Fruit fly (Drosophila melanogaster) whole organism, embryonic: ENCODE measurements around the gene CG7294.

Experiments used
- Abd-B ChIP-seq: fragments of 200-800 bp; sonication (Bioruptor generic); optimal IDR thresholded peaks from 2 replicates; lab custom pipeline; 2018; ENCODE audit warnings: missing biosample characterization, mild to moderate bottlenecking, missing genetic modification characterization, moderate library complexity
- Aef1 ChIP-seq: fragments of 200-800 bp; sonication (Bioruptor generic); IDR thresholded peaks from 3 replicates; pipeline ENCODE4 v1.3.6; 2022; ENCODE audit warnings: missing biosample characterization, missing genetic modification characterization
- CG10274 ChIP-seq: fragments of 200-800 bp; sonication (Bioruptor generic); optimal IDR thresholded peaks from 3 replicates; lab custom pipeline; 2017; ENCODE audit warnings: missing biosample characterization, mild to moderate bottlenecking, missing genetic modification characterization
- CG11456 ChIP-seq: fragments of 200-800 bp; sonication (Bioruptor generic); IDR thresholded peaks from 3 replicates; pipeline ENCODE4 v1.3.6; 2022; ENCODE audit warnings: missing biosample characterization, missing genetic modification characterization
- CG12219 ChIP-seq: fragments of 200-800 bp; sonication (Bioruptor generic); optimal IDR thresholded peaks from 3 replicates; lab custom pipeline; 2018; ENCODE audit warnings: missing biosample characterization, mild to moderate bottlenecking, missing genetic modification characterization
- CG12299 ChIP-seq: fragments of 200-800 bp; sonication (Bioruptor generic); optimal IDR thresholded peaks from 2 replicates; lab custom pipeline; 2018; ENCODE audit warnings: missing biosample characterization, mild to moderate bottlenecking, missing genetic modification characterization
- CG12659 ChIP-seq: fragments of 200-800 bp; sonication (Bioruptor generic); optimal IDR thresholded peaks from 3 replicates; lab custom pipeline; 2017; ENCODE audit warnings: mild to moderate bottlenecking, missing biosample characterization, missing genetic modification reagents, missing genetic modification characterization
- CG14014 ChIP-seq: fragments of 200-800 bp; sonication (Bioruptor generic); IDR thresholded peaks from 2 replicates; pipeline ENCODE4 v1.3.6; 2022; ENCODE audit warnings: missing biosample characterization, missing genetic modification characterization
- CG15011 ChIP-seq: fragments of 200-800 bp; sonication (Bioruptor generic); optimal IDR thresholded peaks from 3 replicates; lab custom pipeline; 2018; ENCODE audit warnings: missing biosample characterization, mild to moderate bottlenecking, missing genetic modification characterization
- CG15269 ChIP-seq: fragments of 200-800 bp; sonication (Bioruptor generic); optimal IDR thresholded peaks from 2 replicates; lab custom pipeline; 2018; ENCODE audit warnings: missing biosample characterization, mild to moderate bottlenecking, missing genetic modification characterization, moderate library complexity
- CG17829 ChIP-seq: fragments of 200-800 bp; optimal IDR thresholded peaks from 2 replicates; lab custom pipeline; 2019; ENCODE audit warnings: missing biosample characterization, mild to moderate bottlenecking, missing genetic modification characterization, moderate library complexity
- CG17912 ChIP-seq: fragments of 200-800 bp; sonication (Bioruptor generic); optimal IDR thresholded peaks from 2 replicates; lab custom pipeline; 2018; ENCODE audit warnings: missing biosample characterization, mild to moderate bottlenecking, missing genetic modification characterization
- CG1832 ChIP-seq: fragments of 200-800 bp; sonication (Bioruptor generic); optimal IDR thresholded peaks from 2 replicates; lab custom pipeline; 2017; ENCODE audit warnings: missing biosample characterization, mild to moderate bottlenecking, missing genetic modification characterization, inconsistent platforms
- CG2202 ChIP-seq: fragments of 200-800 bp; sonication (Bioruptor generic); optimal IDR thresholded peaks from 2 replicates; lab custom pipeline; 2018; ENCODE audit warnings: missing biosample characterization, mild to moderate bottlenecking, missing genetic modification characterization
- CG31224 ChIP-seq: fragments of 200-800 bp; sonication (Bioruptor generic); IDR thresholded peaks from 2 replicates; pipeline ENCODE4 v1.3.6; 2022; ENCODE audit warnings: missing biosample characterization, missing genetic modification characterization
- CG3281 ChIP-seq: fragments of 200-800 bp; sonication (Bioruptor generic); optimal IDR thresholded peaks from 3 replicates; lab custom pipeline; 2017; ENCODE audit warnings: missing biosample characterization, mild to moderate bottlenecking, missing genetic modification characterization
- CG3726 ChIP-seq: fragments of 200-800 bp; sonication (Bioruptor generic); IDR thresholded peaks from 3 replicates; pipeline ENCODE4, ENCODE4 v1.3.6; 2022; ENCODE audit warnings: missing biosample characterization, missing genetic modification characterization
- CG4404 ChIP-seq: fragments of 200-800 bp; sonication (Bioruptor generic); IDR thresholded peaks from 2 replicates; pipeline ENCODE4 v1.3.6; 2022; ENCODE audit warnings: missing biosample characterization, missing genetic modification characterization
- CG6254 ChIP-seq: fragments of 200-800 bp; sonication (Bioruptor generic); optimal IDR thresholded peaks from 3 replicates; lab custom pipeline; 2017; ENCODE audit warnings: mild to moderate bottlenecking, missing biosample characterization, missing genetic modification reagents, missing genetic modification characterization
- CG6689 ChIP-seq: fragments of 200-800 bp; sonication (Bioruptor generic); IDR thresholded peaks from 2 replicates; pipeline ENCODE4 v1.3.6; 2022; ENCODE audit warnings: missing biosample characterization, missing genetic modification characterization
- CG6791 ChIP-seq: fragments of 200-800 bp; sonication (Bioruptor generic); IDR thresholded peaks from 3 replicates; pipeline ENCODE4 v1.3.6; 2022; ENCODE audit warnings: missing biosample characterization, missing genetic modification characterization; ENCODE audit not compliant: partially characterized antibody
- CG7786 ChIP-seq: fragments of 200-800 bp; sonication (Bioruptor generic); optimal IDR thresholded peaks from 2 replicates; lab custom pipeline; 2016; ENCODE audit warnings: missing biosample characterization, missing genetic modification characterization
- CG7987 ChIP-seq: fragments of 200-800 bp; sonication (Bioruptor generic); optimal IDR thresholded peaks from 2 replicates; lab custom pipeline; 2018; ENCODE audit warnings: missing biosample characterization, mild to moderate bottlenecking, missing genetic modification characterization, moderate library complexity
- CG8359 ChIP-seq: fragments of 200-800 bp; sonication (Bioruptor generic); optimal IDR thresholded peaks from 2 replicates; lab custom pipeline; 2017; ENCODE audit warnings: missing biosample characterization, mild to moderate bottlenecking, missing genetic modification characterization, borderline replicate concordance
- CG8388 ChIP-seq: fragments of 200-800 bp; sonication (Bioruptor generic); optimal IDR thresholded peaks from 2 replicates; lab custom pipeline; 2019; ENCODE audit warnings: missing biosample characterization, mild to moderate bottlenecking, missing genetic modification characterization, moderate library complexity
- CG8765 ChIP-seq: fragments of 200-800 bp; sonication (Bioruptor generic); IDR thresholded peaks from 2 replicates; pipeline ENCODE4 v1.3.6; 2022; ENCODE audit warnings: missing biosample characterization, missing genetic modification characterization
- CG8944 ChIP-seq: fragments of 200-800 bp; sonication (Bioruptor generic); optimal IDR thresholded peaks from 3 replicates; lab custom pipeline; 2016; ENCODE audit warnings: missing biosample characterization, missing genetic modification characterization
- CHES-1-like ChIP-seq: fragments of 200-800 bp; sonication (Bioruptor generic); optimal IDR thresholded peaks from 2 replicates; lab custom pipeline; 2016; ENCODE audit warnings: missing biosample characterization, missing genetic modification characterization
- Dek ChIP-seq: fragments of 200-800 bp; sonication (Bioruptor generic); optimal IDR thresholded peaks from 3 replicates; lab custom pipeline; 2019; ENCODE audit warnings: missing biosample characterization, mild to moderate bottlenecking, missing genetic modification characterization, moderate library complexity
- E2f1 ChIP-seq: fragments of 200-800 bp; sonication (Bioruptor generic); IDR thresholded peaks from 2 replicates; pipeline ENCODE4 v1.3.6; 2022; ENCODE audit warnings: missing biosample characterization, missing genetic modification characterization
- ERR ChIP-seq: fragments of 200-800 bp; sonication (Bioruptor generic); optimal IDR thresholded peaks from 2 replicates; lab custom pipeline; 2016; ENCODE audit warnings: missing biosample characterization, missing genetic modification characterization
- Ets97D ChIP-seq: fragments of 200-800 bp; sonication (Bioruptor generic); optimal IDR thresholded peaks from 3 replicates; lab custom pipeline; 2016; ENCODE audit warnings: missing biosample characterization, missing genetic modification characterization
- Hr51 ChIP-seq, 2 experiments: fragments of 200-800 bp; sonication (Bioruptor generic); optimal IDR thresholded peaks; 2 replicates in 1 of 2; 3 replicates in 1 of 2; lab custom pipeline; 2016 to 2018; ENCODE audit warnings: missing biosample characterization in 2 of 2, missing genetic modification characterization in 2 of 2, mild to moderate bottlenecking in 1 of 2, moderate library complexity in 1 of 2
- MESR4 ChIP-seq: fragments of 200-800 bp; sonication (Bioruptor generic); optimal IDR thresholded peaks from 2 replicates; lab custom pipeline; 2018; ENCODE audit warnings: missing biosample characterization, mild to moderate bottlenecking, missing genetic modification characterization, moderate library complexity
- NC2β ChIP-seq: fragments of 200-800 bp; sonication (Bioruptor generic); optimal IDR thresholded peaks from 2 replicates; lab custom pipeline; 2016; ENCODE audit warnings: missing biosample characterization, missing genetic modification characterization
- NK7.1 ChIP-seq: fragments of 200-800 bp; sonication (Bioruptor generic); optimal IDR thresholded peaks from 3 replicates; lab custom pipeline; 2016; ENCODE audit warnings: missing biosample characterization, missing genetic modification characterization
- Neu2 ChIP-seq: fragments of 200-800 bp; sonication (Bioruptor generic); optimal IDR thresholded peaks from 3 replicates; lab custom pipeline; 2016; ENCODE audit warnings: missing biosample characterization, missing genetic modification characterization, borderline replicate concordance
- Pdp1 ChIP-seq, 2 experiments: fragments of 200-800 bp; sonication (Bioruptor generic); optimal IDR thresholded peaks; 3 replicates each; lab custom pipeline; 2016; ENCODE audit warnings: missing biosample characterization in 2 of 2, missing genetic modification characterization in 2 of 2, mild to moderate bottlenecking in 1 of 2, moderate library complexity in 1 of 2
- cato ChIP-seq: fragments of 200-800 bp; sonication (Bioruptor generic); optimal IDR thresholded peaks from 2 replicates; lab custom pipeline; 2016; ENCODE audit warnings: missing biosample characterization, missing genetic modification characterization, borderline replicate concordance
- danr ChIP-seq: fragments of 200-800 bp; sonication (Bioruptor generic); IDR thresholded peaks from 2 replicates; pipeline ENCODE4 v1.3.6; 2022; ENCODE audit warnings: missing biosample characterization, missing genetic modification characterization
- ind ChIP-seq: fragments of 200-800 bp; sonication (Bioruptor generic); optimal IDR thresholded peaks from 3 replicates; lab custom pipeline; 2016; ENCODE audit warnings: missing biosample characterization, missing genetic modification characterization
- insv ChIP-seq, 2 experiments: fragments of 200-800 bp; sonication (Bioruptor generic); optimal IDR thresholded peaks; 3 replicates each; lab custom pipeline; 2016 to 2018; ENCODE audit warnings: missing biosample characterization in 2 of 2, missing genetic modification characterization in 2 of 2
- jing ChIP-seq: fragments of 200-800 bp; sonication (Bioruptor generic); optimal IDR thresholded peaks from 2 replicates; lab custom pipeline; 2018; ENCODE audit warnings: missing biosample characterization, mild to moderate bottlenecking, missing genetic modification characterization
- kay ChIP-seq: fragments of 200-800 bp; sonication (Bioruptor generic); optimal IDR thresholded peaks from 2 replicates; lab custom pipeline; 2016; ENCODE audit warnings: missing biosample characterization, missing genetic modification characterization
- onecut ChIP-seq: fragments of 200-800 bp; sonication (Bioruptor generic); IDR thresholded peaks from 2 replicates; pipeline ENCODE4 v1.3.6; 2022; ENCODE audit warnings: missing biosample characterization, missing genetic modification characterization
- sisA ChIP-seq: fragments of 200-800 bp; sonication (Bioruptor generic); IDR thresholded peaks from 2 replicates; pipeline ENCODE4 v1.3.6; 2022; ENCODE audit warnings: missing biosample characterization, missing genetic modification characterization
- slou ChIP-seq: fragments of 200-800 bp; sonication (Bioruptor generic); optimal IDR thresholded peaks from 3 replicates; lab custom pipeline; 2016; ENCODE audit warnings: missing biosample characterization, missing genetic modification characterization
- tll ChIP-seq, 2 experiments: fragments of 200-800 bp in 1 of 2; fragments of >200 bp in 1 of 2; sonication (Bioruptor generic) in 1 of 2; optimal IDR thresholded peaks; 2 replicates each; lab custom pipeline; 2017 to 2019; ENCODE audit warnings: missing biosample characterization in 2 of 2, missing genetic modification characterization in 2 of 2, mild to moderate bottlenecking in 1 of 2, moderate library complexity in 1 of 2
- tx ChIP-seq: fragments of 200-800 bp; sonication (Bioruptor generic); optimal IDR thresholded peaks from 2 replicates; lab custom pipeline; 2016; ENCODE audit warnings: missing biosample characterization, missing genetic modification characterization
- zen2 ChIP-seq: fragments of 200-800 bp; sonication (Bioruptor generic); IDR thresholded peaks from 3 replicates; pipeline ENCODE4 v1.3.6; 2022; ENCODE audit warnings: missing biosample characterization, missing genetic modification characterization; ENCODE audit not compliant: partially characterized antibody

Gene CG7294

DNA sequence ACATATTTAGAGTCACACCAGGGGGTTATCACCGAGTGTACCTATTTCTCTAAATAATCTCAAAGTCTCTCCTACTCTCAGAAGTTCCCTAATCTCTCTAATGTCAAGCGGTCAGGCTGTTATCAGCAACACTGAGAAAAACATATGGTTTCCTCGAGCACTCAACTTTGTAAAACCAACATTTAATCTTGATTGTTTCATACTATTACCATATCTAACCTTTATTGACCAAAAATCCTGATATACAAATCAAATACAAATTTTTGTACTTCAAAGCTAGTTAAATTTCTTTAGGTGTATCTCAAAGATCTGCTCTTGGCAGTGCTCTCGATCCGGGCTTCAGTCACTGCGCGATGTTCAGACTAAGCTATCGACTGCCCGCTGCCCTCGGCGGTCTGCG lies 14.2 kb upstream of the CG7294 start, which contains the start of gene CG6415 (continued):
- TF ChIP-seq cato (GFP tag; lab: Kevin White, UChicago), result peak; percentile 4
- TF ChIP-seq Abd-B (GFP tag; lab: Kevin White, UChicago), result peak; percentile 48
- peak; percentile 75 for TF ChIP-seq CG15269 (tag; lab: Kevin White, UChicago)
- TF ChIP-seq E2f1, result peak; percentile 68
- TF ChIP-seq CG12219, result peak; percentile 64
- peak; percentile 61 for TF ChIP-seq CG12659 (GFP tag; lab: Kevin White, UChicago)
- TF ChIP-seq sisA (GFP tag; lab: Robert Waterston, UW), result peak; percentile 48
- peak; percentile 48 for TF ChIP-seq NK7.1 (GFP tag; lab: Kevin White, UChicago)
- TF ChIP-seq danr (GFP tag; lab: Robert Waterston, UW), result peak; percentile 51; the same call in 1 of the 2 replicates
- peak; percentile 63 for TF ChIP-seq CG6689 (GFP tag; lab: Robert Waterston, UW)
- peak; percentile 45; the same call in 1 of the 2 replicates for TF ChIP-seq onecut
- peak; percentile 11 for TF ChIP-seq kay (GFP tag; lab: Kevin White, UChicago)
- peak; percentile 5 for TF ChIP-seq Neu2 (GFP tag; lab: Kevin White, UChicago)
- TF ChIP-seq CG7987 (GFP tag; lab: Kevin White, UChicago), result no peak
- TF ChIP-seq Aef1 (GFP tag; lab: Robert Waterston, UW), result peak; percentile 68
- TF ChIP-seq CG17912, result no peak
- peak; percentile 48 for TF ChIP-seq NC2β (GFP tag; lab: Kevin White, UChicago)
- TF ChIP-seq CG17829 (tag; lab: Kevin White, UChicago), result peak; percentile 80
- TF ChIP-seq tx (GFP tag; lab: Kevin White, UChicago), result peak; percentile 15
- TF ChIP-seq CG8765, result peak; percentile 41; the same call in 1 of the 2 replicates
- TF ChIP-seq Ets97D, result peak; percentile 30
- peak; percentile 66 for TF ChIP-seq CG4404
- TF ChIP-seq ERR, result peak; percentile 72
- TF ChIP-seq CG14014 (GFP tag; lab: Robert Waterston, UW), result peak; percentile 80
- no peak for TF ChIP-seq MESR4 (GFP tag; lab: Kevin White, UChicago)
- TF ChIP-seq Dek (tag; lab: Kevin White, UChicago), result peak; percentile 58
- peak; percentile 60 for TF ChIP-seq CG8944 (GFP tag; lab: Kevin White, UChicago)
- no peak for TF ChIP-seq insv (GFP tag; optimal IDR thresholded peaks at IDR 0.05; lab: Kevin White, UChicago)
- TF ChIP-seq CG2202 (tag; lab: Kevin White, UChicago), result peak; percentile 36
- no peak for TF ChIP-seq CG3726 (GFP tag; lab: Robert Waterston, UW)
- peak; percentile 74 for TF ChIP-seq ind (GFP tag; lab: Kevin White, UChicago)
- TF ChIP-seq CG31224, result peak; percentile 45; the same call in 1 of the 2 replicates
- peak; percentile 46 for TF ChIP-seq CG15011 (GFP tag; lab: Kevin White, UChicago)
- TF ChIP-seq CG10274 (GFP tag; lab: Kevin White, UChicago), result peak; percentile 44
- peak; percentile 38 to 77 for TF ChIP-seq Pdp1 (GFP tag; optimal IDR thresholded peaks at IDR 0.05; lab: Kevin White, UChicago)
- TF ChIP-seq slou (GFP tag; lab: Kevin White, UChicago), result peak; percentile 25
- TF ChIP-seq CG7786 (GFP tag; lab: Kevin White, UChicago), result peak; percentile 71
- peak; percentile 20 for TF ChIP-seq CG6254 (GFP tag; lab: Kevin White, UChicago)
- peak; percentile 72 for TF ChIP-seq CG8388 (GFP tag; lab: Kevin White, UChicago)
- peak; percentile 76 for TF ChIP-seq CG3281 (GFP tag; lab: Kevin White, UChicago)
- no peak for TF ChIP-seq zen2 (GFP tag; lab: Robert Waterston, UW)
- peak; percentile 40 for TF ChIP-seq jing (GFP tag; lab: Kevin White, UChicago)
- peak in 1 of 2 experiments; percentile 63 for TF ChIP-seq Hr51 (GFP tag; optimal IDR thresholded peaks at IDR 0.05; lab: Kevin White, UChicago)
- TF ChIP-seq CG8359 (GFP tag; lab: Kevin White, UChicago), result peak; percentile 43
- TF ChIP-seq CHES-1-like, result peak; percentile 14
- no peak for TF ChIP-seq CG12299 (tag; lab: Kevin White, UChicago)
- TF ChIP-seq CG11456 (GFP tag; lab: Robert Waterston, UW), result peak; percentile 78
- no peak for TF ChIP-seq CG6791 (GFP tag; lab: Robert Waterston, UW)
- TF ChIP-seq tll (GFP tag; optimal IDR thresholded peaks at IDR 0.05; lab: Kevin White, UChicago), result no peak
- TF ChIP-seq CG1832 (GFP tag; lab: Kevin White, UChicago), result no peak
